Worm (Caenorhabditis elegans) whole organism, mixed stage, embryonic: ENCODE measurements around the gene Y27F2A.10.
"Not testable (repeated sequence)": the region's sequence is repeated elsewhere in the genome, so short reads cannot be mapped to it uniquely, and the experiment has no call there.

ENCODE experiments used
- M03D4.4 ChIP-seq: sonication (generic microtip); optimal IDR thresholded peaks from 2 replicates; lab custom pipeline; 2017; ENCODE audit warnings: mild to moderate bottlenecking, missing genetic modification characterization, missing compliant biosample characterization
- blmp-1 ChIP-seq: fragments of 150-350 bp; optimal IDR thresholded peaks from 2 replicates; lab custom pipeline; 2014; ENCODE audit warnings: missing biosample characterization, missing genetic modification characterization
- ceh-83 ChIP-seq: fragments of 200-800 bp; sonication (Bioruptor generic); optimal IDR thresholded peaks from 2 replicates; lab custom pipeline; 2018; ENCODE audit warnings: mild to moderate bottlenecking, missing genetic modification characterization, missing compliant biosample characterization
- drap-1 ChIP-seq: fragments of 200-800 bp; sonication (Bioruptor generic); optimal IDR thresholded peaks from 3 replicates; lab custom pipeline; 2018; ENCODE audit warnings: mild to moderate bottlenecking, missing genetic modification characterization, missing compliant biosample characterization
- elt-1 ChIP-seq: sonication (generic microtip); optimal IDR thresholded peaks from 2 replicates; lab custom pipeline; 2017; ENCODE audit warnings: missing genetic modification characterization, mild to moderate bottlenecking, missing compliant biosample characterization, antibody characterized with exemption, moderate library complexity, borderline replicate concordance; ENCODE audit not compliant: insufficient read depth
- mep-1 ChIP-seq: fragments of 150-350 bp; optimal IDR thresholded peaks from 2 replicates; lab custom pipeline; 2017; ENCODE audit warnings: missing biosample characterization, missing genetic modification reagents, missing genetic modification characterization, inconsistent platforms
- nhr-237 ChIP-seq: fragments of 150-350 bp; optimal IDR thresholded peaks from 2 replicates; lab custom pipeline; 2014; ENCODE audit warnings: missing biosample characterization, missing genetic modification characterization
- pha-4 ChIP-seq: fragments of 150-350 bp; optimal IDR thresholded peaks from 2 replicates; lab custom pipeline; 2018; ENCODE audit warnings: missing biosample characterization, missing genetic modification reagents, missing genetic modification characterization
- snpc-4 ChIP-seq: fragments of 150-350 bp; optimal IDR thresholded peaks from 2 replicates; lab custom pipeline; 2014; ENCODE audit warnings: missing biosample characterization, missing genetic modification characterization
- unc-39 ChIP-seq: fragments of 150-350 bp; optimal IDR thresholded peaks from 2 replicates; lab custom pipeline; 2014; ENCODE audit warnings: missing biosample characterization, missing genetic modification characterization
- unc-62 ChIP-seq: fragments of 150-350 bp; optimal IDR thresholded peaks from 2 replicates; lab custom pipeline; 2014; ENCODE audit warnings: missing biosample characterization, missing genetic modification reagents, missing genetic modification characterization
- ztf-11 ChIP-seq: fragments of 150-350 bp; optimal IDR thresholded peaks from 2 replicates; lab custom pipeline; 2014; ENCODE audit warnings: missing biosample characterization, missing genetic modification characterization

DNA sequence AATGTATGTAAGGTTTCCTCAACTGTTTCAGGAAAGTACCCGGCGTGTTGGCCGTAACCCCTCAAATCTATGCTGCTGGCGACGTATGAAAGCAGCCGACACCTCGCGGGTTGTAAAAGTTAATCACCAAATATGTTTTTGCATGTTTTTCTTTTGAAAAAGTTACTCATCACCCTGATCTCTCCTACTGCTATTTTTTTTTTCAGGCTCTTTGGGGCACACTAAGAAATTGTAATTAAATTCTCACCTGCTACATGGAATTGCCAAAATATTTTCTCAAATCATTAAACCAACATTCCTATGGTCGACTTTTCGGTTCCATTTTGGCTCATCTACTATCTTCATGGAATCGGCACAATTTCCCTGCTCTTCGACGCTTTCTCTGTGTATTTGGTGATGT lies 12.8 kb upstream of the Y27F2A.10 start, which contains the start of gene sri-78:
- TF ChIP-seq unc-62 (GFP tag; lab: Kevin White, UChicago); unc-39 (tag; lab: Kevin White, UChicago); elt-1 (tag; lab: Kevin White, UChicago); ceh-83 (GFP tag; lab: Kevin White, UChicago); snpc-4; M03D4.4; ztf-11 (tag; lab: Kevin White, UChicago); mep-1 (tag; lab: Kevin White, UChicago); blmp-1; pha-4 (tag; lab: Kevin White, UChicago); drap-1; nhr-237: not testable (repeated sequence)
